Fruit fly (Drosophila melanogaster) whole organism, embryonic: ENCODE data around the gene wam.

ENCODE experiments used
- Asciz ChIP-seq: fragments of 200-800 bp; sonication (Bioruptor generic); optimal IDR thresholded peaks from 2 replicates; lab custom pipeline; 2017; ENCODE audit warnings: missing biosample characterization, mild to moderate bottlenecking, missing genetic modification characterization, missing genetic modification reagents
- C15 ChIP-seq: fragments of 200-800 bp; sonication (Bioruptor generic); IDR thresholded peaks from 3 replicates; pipeline ENCODE4 v1.3.6; 2022; ENCODE audit warnings: missing biosample characterization, missing genetic modification characterization
- CG10267 ChIP-seq: fragments of 200-800 bp; sonication (Bioruptor generic); optimal IDR thresholded peaks from 2 replicates; lab custom pipeline; 2018; ENCODE audit warnings: missing biosample characterization, mild to moderate bottlenecking, missing genetic modification characterization, moderate library complexity
- CG11247 ChIP-seq: fragments of 200-800 bp; sonication (Bioruptor generic); IDR thresholded peaks from 2 replicates; pipeline ENCODE4 v1.3.6; 2022; ENCODE audit warnings: missing biosample characterization, missing genetic modification characterization
- CG11560 ChIP-seq: fragments of 200-800 bp; sonication (Bioruptor generic); IDR thresholded peaks from 3 replicates; pipeline ENCODE4 v1.3.6; 2022; ENCODE audit warnings: missing biosample characterization, missing genetic modification characterization
- CG12104 ChIP-seq: fragments of 200-800 bp; sonication (Bioruptor generic); optimal IDR thresholded peaks from 3 replicates; lab custom pipeline; 2016; ENCODE audit warnings: missing biosample characterization, missing genetic modification characterization
- CG13123 ChIP-seq: fragments of 200-800 bp; sonication (Bioruptor generic); optimal IDR thresholded peaks from 2 replicates; lab custom pipeline; 2016; ENCODE audit warnings: missing biosample characterization, missing genetic modification characterization
- CG14050 ChIP-seq: fragments of 200-800 bp; sonication (Bioruptor generic); IDR thresholded peaks from 3 replicates; pipeline ENCODE4 v1.3.6; 2022; ENCODE audit warnings: missing biosample characterization, missing genetic modification characterization
- CG17186 ChIP-seq: fragments of 200-800 bp; sonication (Bioruptor generic); optimal IDR thresholded peaks from 3 replicates; lab custom pipeline; 2017; ENCODE audit warnings: missing biosample characterization, missing genetic modification reagents, missing genetic modification characterization
- CG17328 ChIP-seq: fragments of 200-800 bp; sonication (Bioruptor generic); IDR thresholded peaks from 2 replicates; pipeline ENCODE4 v1.3.6; 2022; ENCODE audit warnings: missing biosample characterization, missing genetic modification characterization
- CG18262 ChIP-seq: fragments of 200-800 bp; optimal IDR thresholded peaks from 3 replicates; lab custom pipeline; 2019; ENCODE audit warnings: missing biosample characterization, mild to moderate bottlenecking, missing genetic modification characterization, moderate library complexity
- CG43689 ChIP-seq: fragments of 200-800 bp; sonication (Bioruptor generic); IDR thresholded peaks from 2 replicates; pipeline ENCODE4 v1.3.6; 2022; ENCODE audit warnings: missing biosample characterization, missing genetic modification characterization
- CG4820 ChIP-seq: fragments of 200-800 bp; sonication (Bioruptor generic); optimal IDR thresholded peaks from 3 replicates; lab custom pipeline; 2016; ENCODE audit warnings: missing biosample characterization, missing genetic modification characterization
- CG7928 ChIP-seq: fragments of 200-800 bp; sonication (Bioruptor generic); optimal IDR thresholded peaks from 2 replicates; lab custom pipeline; 2017; ENCODE audit warnings: missing biosample characterization, mild to moderate bottlenecking, missing genetic modification characterization
- CG8478 ChIP-seq: fragments of >200 bp; optimal IDR thresholded peaks from 2 replicates; lab custom pipeline; 2018
- CG8765 ChIP-seq: fragments of 200-800 bp; sonication (Bioruptor generic); IDR thresholded peaks from 2 replicates; pipeline ENCODE4 v1.3.6; 2022; ENCODE audit warnings: missing biosample characterization, missing genetic modification characterization
- CG8944 ChIP-seq: fragments of 200-800 bp; sonication (Bioruptor generic); optimal IDR thresholded peaks from 3 replicates; lab custom pipeline; 2016; ENCODE audit warnings: missing biosample characterization, missing genetic modification characterization
- CG9797 ChIP-seq: fragments of 200-800 bp; sonication (Bioruptor generic); optimal IDR thresholded peaks from 3 replicates; lab custom pipeline; 2018; ENCODE audit warnings: missing biosample characterization, mild to moderate bottlenecking, missing genetic modification characterization
- CG9817 ChIP-seq: fragments of 200-800 bp; sonication (Bioruptor generic); optimal IDR thresholded peaks from 2 replicates; lab custom pipeline; 2018; ENCODE audit warnings: missing biosample characterization, mild to moderate bottlenecking, missing genetic modification characterization, moderate library complexity
- Chrac-16 ChIP-seq: fragments of 200-800 bp; sonication (Bioruptor generic); optimal IDR thresholded peaks from 3 replicates; lab custom pipeline; 2016; ENCODE audit warnings: missing biosample characterization, missing genetic modification characterization
- CkIIα-i1 ChIP-seq: fragments of 200-800 bp; sonication (Bioruptor generic); IDR thresholded peaks from 2 replicates; pipeline ENCODE4 v1.3.6; 2022; ENCODE audit warnings: missing biosample characterization, missing genetic modification characterization
- Deaf1 ChIP-seq: fragments of 200-800 bp; optimal IDR thresholded peaks from 3 replicates; lab custom pipeline; 2019; ENCODE audit warnings: missing biosample characterization, mild to moderate bottlenecking, missing genetic modification characterization, moderate library complexity
- Ets65A ChIP-seq: fragments of 200-800 bp; sonication (Bioruptor generic); peaks from one replicate; lab custom pipeline; 2016; ENCODE audit warnings: missing biosample characterization, missing genetic modification characterization
- Mad ChIP-seq: fragments of 200-800 bp; sonication (Bioruptor generic); optimal IDR thresholded peaks from 2 replicates; lab custom pipeline; 2016; ENCODE audit warnings: missing biosample characterization, missing genetic modification characterization
- NK7.1 ChIP-seq: fragments of 200-800 bp; sonication (Bioruptor generic); optimal IDR thresholded peaks from 3 replicates; lab custom pipeline; 2016; ENCODE audit warnings: missing biosample characterization, missing genetic modification characterization
- Nf-YB ChIP-seq: fragments of 200-800 bp; sonication (Bioruptor generic); optimal IDR thresholded peaks from 3 replicates; lab custom pipeline; 2019; ENCODE audit warnings: missing biosample characterization, mild to moderate bottlenecking, missing genetic modification characterization, moderate library complexity
- Trl ChIP-seq, 3 experiments: fragments of >200 bp in 2 of 3; fragments of 200-800 bp in 1 of 3; sonication (Bioruptor generic) in 1 of 3; optimal IDR thresholded peaks; 2 replicates in 1 of 3; 3 replicates in 2 of 3; lab custom pipeline; 2016 to 2017; ENCODE audit warnings: missing biosample characterization in 1 of 3, missing genetic modification characterization in 1 of 3
- Usf ChIP-seq: fragments of 200-800 bp; sonication (Bioruptor generic); optimal IDR thresholded peaks from 2 replicates; lab custom pipeline; 2017; ENCODE audit warnings: missing genotype, missing biosample characterization, missing genetic modification characterization
- ac ChIP-seq: fragments of 200-800 bp; sonication (Bioruptor generic); optimal IDR thresholded peaks from 3 replicates; lab custom pipeline; 2017; ENCODE audit warnings: missing biosample characterization, mild to moderate bottlenecking, missing genetic modification characterization
- az2 ChIP-seq: fragments of 200-800 bp; sonication (Bioruptor generic); optimal IDR thresholded peaks from 3 replicates; lab custom pipeline; 2016; ENCODE audit warnings: missing biosample characterization, missing genetic modification characterization
- crol ChIP-seq: fragments of 200-800 bp; sonication (Bioruptor generic); IDR thresholded peaks from 2 replicates; pipeline ENCODE4 v1.3.6; 2022; ENCODE audit warnings: missing biosample characterization, missing genetic modification characterization
- da ChIP-seq: fragments of 200-800 bp; sonication (Bioruptor generic); optimal IDR thresholded peaks from 2 replicates; lab custom pipeline; 2016; ENCODE audit warnings: missing biosample characterization, missing genetic modification characterization
- ewg ChIP-seq: fragments of 200-800 bp; sonication (Bioruptor generic); optimal IDR thresholded peaks from 3 replicates; lab custom pipeline; 2017; ENCODE audit warnings: mild to moderate bottlenecking, missing biosample characterization, missing genetic modification reagents, missing genetic modification characterization
- gfzf ChIP-seq: fragments of 200-800 bp; sonication (Bioruptor generic); optimal IDR thresholded peaks from 2 replicates; lab custom pipeline; 2016; ENCODE audit warnings: missing biosample characterization, mild to moderate bottlenecking, missing genetic modification characterization, moderate library complexity
- gsb-n ChIP-seq: fragments of 200-800 bp; sonication (Bioruptor generic); optimal IDR thresholded peaks from 3 replicates; lab custom pipeline; 2018; ENCODE audit warnings: missing biosample characterization, mild to moderate bottlenecking, missing genetic modification characterization
- hkb ChIP-seq, 2 experiments: fragments of 200-800 bp in 1 of 2; fragments of >200 bp in 1 of 2; sonication (Bioruptor generic) in 1 of 2; IDR thresholded peaks in 1 of 2; optimal IDR thresholded peaks in 1 of 2; 2 replicates each; pipeline versions ENCODE4 v1.3.6 to Lab custom; 2017 to 2022; ENCODE audit warnings: missing biosample characterization in 1 of 2, missing genetic modification characterization in 1 of 2
- insv ChIP-seq, 2 experiments: fragments of 200-800 bp; sonication (Bioruptor generic); optimal IDR thresholded peaks; 3 replicates each; lab custom pipeline; 2016 to 2018; ENCODE audit warnings: missing biosample characterization in 2 of 2, missing genetic modification characterization in 2 of 2
- jigr1 ChIP-seq: fragments of 200-800 bp; sonication (Bioruptor generic); IDR thresholded peaks from 3 replicates; pipeline ENCODE4 v1.3.6; 2022; ENCODE audit warnings: missing biosample characterization, missing genetic modification characterization
- lbe ChIP-seq: fragments of 200-800 bp; sonication (Bioruptor generic); optimal IDR thresholded peaks from 2 replicates; lab custom pipeline; 2016; ENCODE audit warnings: missing biosample characterization, mild to moderate bottlenecking, missing genetic modification characterization
- pzg ChIP-seq: fragments of 200-800 bp; sonication (Bioruptor generic); optimal IDR thresholded peaks from 3 replicates; lab custom pipeline; 2018; ENCODE audit warnings: missing biosample characterization, mild to moderate bottlenecking, missing genetic modification characterization, moderate library complexity
- sens-2 ChIP-seq: fragments of 200-800 bp; sonication (Bioruptor generic); IDR thresholded peaks from 2 replicates; pipeline ENCODE4 v1.3.6; 2022; ENCODE audit warnings: missing biosample characterization, missing genetic modification characterization
- sob ChIP-seq: fragments of 200-800 bp; sonication (Bioruptor generic); IDR thresholded peaks from 2 replicates; pipeline ENCODE4 v1.3.6; 2022; ENCODE audit warnings: missing biosample characterization, missing genetic modification characterization
- tgo ChIP-seq: fragments of 200-800 bp; sonication (Bioruptor generic); IDR thresholded peaks from 3 replicates; pipeline ENCODE4 v1.3.6; 2022; ENCODE audit warnings: missing biosample characterization, missing genetic modification characterization
- toy ChIP-seq: fragments of 200-800 bp; sonication (Bioruptor generic); IDR thresholded peaks from 2 replicates; pipeline ENCODE4 v1.3.6; 2022; ENCODE audit warnings: missing biosample characterization, missing genetic modification characterization
- vvl ChIP-seq: fragments of 200-800 bp; sonication (Bioruptor generic); IDR thresholded peaks from 2 replicates; pipeline ENCODE4 v1.3.6; 2022; ENCODE audit warnings: missing biosample characterization, missing genetic modification characterization

wam gene

dm6 chr3R:23278704-23279379, 9.0 kb downstream of the wam start (continued):
- TF ChIP-seq sens-2 = no peak
- TF ChIP-seq sob = no peak
- TF ChIP-seq NK7.1 (GFP tag; lab: Kevin White, UChicago) = no peak
- TF ChIP-seq Chrac-16 = no peak
- no peak for TF ChIP-seq jigr1
- peak; percentile 58 for TF ChIP-seq ewg (GFP tag; lab: Kevin White, UChicago)
- no peak for TF ChIP-seq CG11560
- no peak for TF ChIP-seq CG9817 (tag; lab: Kevin White, UChicago)
- TF ChIP-seq CG43689 = no peak
- no peak for TF ChIP-seq Nf-YB (GFP tag; lab: Kevin White, UChicago)
- TF ChIP-seq CG12104 (GFP tag; lab: Kevin White, UChicago) = no peak
- TF ChIP-seq C15 (GFP tag; lab: Robert Waterston, UW) = no peak
- TF ChIP-seq vvl (GFP tag; lab: Robert Waterston, UW) = no peak
- no peak for TF ChIP-seq CG13123 (GFP tag; lab: Kevin White, UChicago)
- peak; percentile 2 to 85 for TF ChIP-seq insv (GFP tag; optimal IDR thresholded peaks at IDR 0.05; lab: Kevin White, UChicago)
- TF ChIP-seq toy (GFP tag; lab: Robert Waterston, UW) = no peak
- TF ChIP-seq tgo (GFP tag; lab: Robert Waterston, UW) = no peak
- TF ChIP-seq CG11247 = no peak
- no peak for TF ChIP-seq CG17186 (GFP tag; lab: Kevin White, UChicago)
- TF ChIP-seq CG8765 (GFP tag; lab: Robert Waterston, UW) = 0 out of 2 replicates have a peak, but pooled peaks have one; percentile 12
- TF ChIP-seq lbe (GFP tag; lab: Kevin White, UChicago) = no peak
- TF ChIP-seq CG9797 (GFP tag; lab: Kevin White, UChicago) = no peak
- peak; percentile 93 for TF ChIP-seq Deaf1 (tag; lab: Kevin White, UChicago)
- no peak for TF ChIP-seq CG18262 (tag; lab: Kevin White, UChicago)
- TF ChIP-seq Mad (GFP tag; lab: Kevin White, UChicago) = no peak
- no peak for TF ChIP-seq CG10267 (tag; lab: Kevin White, UChicago)
- no peak for TF ChIP-seq CG17328
- no peak for TF ChIP-seq gfzf (GFP tag; lab: Kevin White, UChicago)
- no peak for TF ChIP-seq hkb (optimal IDR thresholded peaks at IDR 0.05; lab: Kevin White, UChicago)
- peak; percentile 23; the same call in 1 of the 2 replicates for TF ChIP-seq hkb (GFP tag; IDR thresholded peaks at IDR 0.05; lab: Robert Waterston, UW)
- no peak for TF ChIP-seq gsb-n (tag; lab: Kevin White, UChicago)
- TF ChIP-seq da (GFP tag; lab: Kevin White, UChicago) = no peak
- TF ChIP-seq CG8478 (lab: Kevin White, UChicago) = peak; percentile 36
- TF ChIP-seq Usf (GFP tag; lab: Kevin White, UChicago) = no peak
- peak; percentile 31; the same call in 1 of the 2 replicates for TF ChIP-seq crol
- TF ChIP-seq pzg (GFP tag; lab: Kevin White, UChicago) = no peak
- TF ChIP-seq Asciz = no peak
- TF ChIP-seq CG8944 (GFP tag; lab: Kevin White, UChicago) = no peak
- TF ChIP-seq az2 (GFP tag; lab: Kevin White, UChicago) = no peak
- no peak for TF ChIP-seq CG14050 (GFP tag; lab: Robert Waterston, UW)
- TF ChIP-seq CG4820 (GFP tag; lab: Kevin White, UChicago) = no peak
- TF ChIP-seq ac = peak; percentile 0
- TF ChIP-seq CkIIα-i1 (GFP tag; lab: Robert Waterston, UW) = no peak
- no peak for TF ChIP-seq CG7928 (GFP tag; lab: Kevin White, UChicago)
- peak; percentile 48 to 50 for TF ChIP-seq Trl (optimal IDR thresholded peaks at IDR 0.05; lab: Kevin White, UChicago)
- no peak for TF ChIP-seq Trl (GFP tag; optimal IDR thresholded peaks at IDR 0.05; lab: Kevin White, UChicago)
- TF ChIP-seq Ets65A (GFP tag; lab: Kevin White, UChicago) = peak; percentile 90
